Worm (Caenorhabditis elegans) whole organism, young adult: Measurements from ENCODE around the gene cul-3.

Source experiments
- B0019.2 ChIP-seq: fragments of 200-800 bp; sonication (Bioruptor generic); conservative IDR thresholded peaks from 2 replicates; pipeline ENCODE4 v1.3.6; 2022; ENCODE audit warnings: missing genetic modification reagents, missing genetic modification characterization, missing compliant biosample characterization
- B0336.3 ChIP-seq: fragments of 200-800 bp; sonication (Bioruptor generic); IDR thresholded peaks from 2 replicates; pipeline ENCODE4 v1.3.6; 2022; ENCODE audit warnings: missing genetic modification characterization, missing compliant biosample characterization
- D2030.7 ChIP-seq: fragments of 200-800 bp; sonication (Bioruptor generic); IDR thresholded peaks from 2 replicates; pipeline ENCODE4 v1.3.6; 2022; ENCODE audit warnings: missing genetic modification reagents, missing genetic modification characterization, missing compliant biosample characterization
- F10E7.11 ChIP-seq: sonication (generic microtip); optimal IDR thresholded peaks from 2 replicates; lab custom pipeline; 2017; ENCODE audit warnings: mild to moderate bottlenecking, missing genetic modification characterization, moderate library complexity, missing compliant biosample characterization
- F22D6.2 ChIP-seq: sonication (generic microtip); optimal IDR thresholded peaks from 2 replicates; lab custom pipeline; 2016; ENCODE audit warnings: mild to moderate bottlenecking, missing genetic modification characterization, missing compliant biosample characterization
- F33H1.4 ChIP-seq: fragments of 200-800 bp; sonication (Bioruptor generic); IDR thresholded peaks from 2 replicates; pipeline ENCODE4 v1.3.6; 2022; ENCODE audit warnings: missing genetic modification reagents, missing genetic modification characterization, missing compliant biosample characterization
- F49E8.2 ChIP-seq: sonication (generic microtip); optimal IDR thresholded peaks from 3 replicates; lab custom pipeline; 2017; ENCODE audit warnings: missing genetic modification characterization, mild to moderate bottlenecking, missing compliant biosample characterization, antibody characterized with exemption, moderate library complexity; ENCODE audit not compliant: insufficient read depth
- K11D2.4 ChIP-seq: fragments of 200-800 bp; sonication (Bioruptor generic); IDR thresholded peaks from 2 replicates; pipeline ENCODE4 v1.3.6; 2022; ENCODE audit warnings: missing genetic modification reagents, missing genetic modification characterization, missing compliant biosample characterization
- Y53G8AR.9 ChIP-seq: fragments of 200-800 bp; sonication (Bioruptor generic); conservative IDR thresholded peaks from 2 replicates; pipeline ENCODE4 v1.3.6; 2022; ENCODE audit warnings: missing genetic modification reagents, missing genetic modification characterization, missing compliant biosample characterization
- ZK185.1 ChIP-seq: sonication (generic microtip); optimal IDR thresholded peaks from 2 replicates; lab custom pipeline; 2016; ENCODE audit warnings: mild to moderate bottlenecking, missing genetic modification characterization, missing compliant biosample characterization; ENCODE audit not compliant: poor library complexity, severe bottlenecking
- athp-1 ChIP-seq: sonication (generic microtip); optimal IDR thresholded peaks from 2 replicates; lab custom pipeline; 2017; ENCODE audit warnings: mild to moderate bottlenecking, missing genetic modification characterization, missing compliant biosample characterization
- attf-3 ChIP-seq: fragments of 200-800 bp; sonication (Bioruptor generic); conservative IDR thresholded peaks from 2 replicates; pipeline ENCODE4 v1.3.6; 2022; ENCODE audit warnings: missing genetic modification reagents, missing genetic modification characterization, missing compliant biosample characterization
- bed-1 ChIP-seq: fragments of 200-800 bp; sonication (Bioruptor generic); IDR thresholded peaks from 2 replicates; pipeline ENCODE4 v1.3.6; 2022; ENCODE audit warnings: missing genetic modification reagents, missing genetic modification characterization, missing compliant biosample characterization
- cebp-1 ChIP-seq, 2 experiments: fragments of 200-800 bp in 1 of 2; sonication (Bioruptor generic) in 1 of 2; sonication (generic microtip) in 1 of 2; IDR thresholded peaks in 1 of 2; optimal IDR thresholded peaks in 1 of 2; 2 replicates each; pipeline versions ENCODE4 v1.3.6 to Lab custom; 2017 to 2022; ENCODE audit warnings: missing compliant biosample characterization in 2 of 2, missing genetic modification characterization in 2 of 2, mild to moderate bottlenecking in 1 of 2, missing genetic modification reagents in 1 of 2, moderate library complexity in 1 of 2
- ceh-40 ChIP-seq: fragments of 200-800 bp; sonication (Bioruptor generic); IDR thresholded peaks from 2 replicates; pipeline ENCODE4 v1.3.6; 2022; ENCODE audit warnings: missing genetic modification characterization, missing compliant biosample characterization
- dpff-1 ChIP-seq: sonication (generic microtip); optimal IDR thresholded peaks from 2 replicates; lab custom pipeline; 2017; ENCODE audit warnings: mild to moderate bottlenecking, missing genetic modification characterization, missing compliant biosample characterization
- dpl-1 ChIP-seq: fragments of 150-350 bp; optimal IDR thresholded peaks from 2 replicates; lab custom pipeline; 2014; ENCODE audit warnings: missing biosample characterization, missing genetic modification reagents, missing genetic modification characterization
- efl-1 ChIP-seq: fragments of 150-350 bp; optimal IDR thresholded peaks from 2 replicates; lab custom pipeline; 2014; ENCODE audit warnings: missing biosample characterization, missing genetic modification reagents, missing genetic modification characterization
- egl-18 ChIP-seq: fragments of 200-800 bp; sonication (Bioruptor generic); IDR thresholded peaks from 2 replicates; pipeline ENCODE4 v1.3.6; 2022; ENCODE audit warnings: missing genetic modification reagents, missing genetic modification characterization, missing compliant biosample characterization
- ekl-4 ChIP-seq: fragments of 200-800 bp; sonication (Bioruptor generic); IDR thresholded peaks from 2 replicates; pipeline ENCODE4 v1.3.6; 2022; ENCODE audit warnings: missing genetic modification reagents, missing genetic modification characterization, missing compliant biosample characterization
- fkh-3 ChIP-seq: sonication (generic microtip); optimal IDR thresholded peaks from 2 replicates; lab custom pipeline; 2016; ENCODE audit warnings: mild to moderate bottlenecking, missing genetic modification characterization, missing compliant biosample characterization
- him-1 ChIP-seq: sonication (generic microtip); optimal IDR thresholded peaks from 2 replicates; lab custom pipeline; 2016; ENCODE audit warnings: missing genotype, missing genetic modification reagents, missing genetic modification characterization, missing compliant biosample characterization
- hlh-12 ChIP-seq: sonication (generic microtip); optimal IDR thresholded peaks from 2 replicates; lab custom pipeline; 2016; ENCODE audit warnings: missing genetic modification characterization, missing compliant biosample characterization
- hmg-1.2 ChIP-seq: fragments of 200-800 bp; sonication (Bioruptor generic); IDR thresholded peaks from 2 replicates; pipeline ENCODE4 v1.3.6; 2022; ENCODE audit warnings: missing genetic modification reagents, missing genetic modification characterization, missing compliant biosample characterization
- lin-35 ChIP-seq, 3 experiments: fragments of 150-350 bp in 2 of 3; sonication (generic microtip) in 1 of 3; optimal IDR thresholded peaks; 2 replicates each; lab custom pipeline; 2014 to 2018; ENCODE audit warnings: missing biosample characterization in 3 of 3, missing genetic modification characterization in 3 of 3, missing genetic modification reagents in 3 of 3
- lin-40 ChIP-seq: sonication (generic microtip); optimal IDR thresholded peaks from 2 replicates; lab custom pipeline; 2016; ENCODE audit warnings: missing genetic modification characterization, mild to moderate bottlenecking, missing compliant biosample characterization, missing genotype, missing genetic modification reagents
- lin-54 ChIP-seq: fragments of 200-800 bp; sonication (Bioruptor generic); optimal IDR thresholded peaks from 2 replicates; lab custom pipeline; 2018; ENCODE audit warnings: mild to moderate bottlenecking, missing genetic modification characterization, missing compliant biosample characterization
- lir-1 ChIP-seq: fragments of 200-800 bp; sonication (Bioruptor generic); conservative IDR thresholded peaks from 2 replicates; pipeline ENCODE4 v1.3.6; 2022; ENCODE audit warnings: missing genetic modification reagents, missing genetic modification characterization, missing compliant biosample characterization
- lsl-1 ChIP-seq: fragments of 200-800 bp; sonication (Bioruptor generic); optimal IDR thresholded peaks from 2 replicates; lab custom pipeline; 2018; ENCODE audit warnings: mild to moderate bottlenecking, missing genetic modification characterization, moderate library complexity, missing compliant biosample characterization
- madf-6 ChIP-seq: fragments of 200-800 bp; sonication (Bioruptor generic); IDR thresholded peaks from 2 replicates; pipeline ENCODE4 v1.3.6; 2022; ENCODE audit warnings: missing genetic modification reagents, missing genetic modification characterization, missing compliant biosample characterization
- mcd-1 ChIP-seq: fragments of 200-800 bp; sonication (Bioruptor generic); IDR thresholded peaks from 2 replicates; pipeline ENCODE4 v1.3.6; 2022; ENCODE audit warnings: missing genetic modification reagents, missing genetic modification characterization, missing compliant biosample characterization
- mel-28 ChIP-seq: sonication (generic microtip); optimal IDR thresholded peaks from 2 replicates; lab custom pipeline; 2016; ENCODE audit warnings: borderline replicate concordance, mild to moderate bottlenecking, missing genetic modification characterization, missing compliant biosample characterization
- nhr-120 ChIP-seq: fragments of 200-800 bp; sonication (Bioruptor generic); IDR thresholded peaks from 2 replicates; pipeline ENCODE4 v1.3.6; 2022; ENCODE audit warnings: missing genetic modification characterization, missing compliant biosample characterization
- rcor-1 ChIP-seq: fragments of 200-800 bp; sonication (Bioruptor generic); IDR thresholded peaks from 2 replicates; pipeline ENCODE4 v1.3.6; 2022; ENCODE audit warnings: missing genetic modification reagents, missing genetic modification characterization, missing compliant biosample characterization
- rec-8 ChIP-seq, 2 experiments: sonication (generic microtip); optimal IDR thresholded peaks; 2 replicates each; lab custom pipeline; 2016; ENCODE audit warnings: mild to moderate bottlenecking in 2 of 2, missing genetic modification characterization in 2 of 2, missing genetic modification reagents in 2 of 2, missing genotype in 2 of 2, missing biosample characterization in 1 of 2, missing compliant biosample characterization in 1 of 2, moderate library complexity in 1 of 2
- repo-1 ChIP-seq: sonication (generic microtip); optimal IDR thresholded peaks from 2 replicates; lab custom pipeline; 2017; ENCODE audit warnings: mild to moderate bottlenecking, missing genetic modification characterization, missing compliant biosample characterization
- sdz-38 ChIP-seq: sonication (generic microtip); optimal IDR thresholded peaks from 2 replicates; lab custom pipeline; 2016; ENCODE audit warnings: missing genotype, missing genetic modification characterization, missing compliant biosample characterization
- snpc-1.3 ChIP-seq: sonication (generic microtip); optimal IDR thresholded peaks from 2 replicates; lab custom pipeline; 2017; ENCODE audit warnings: missing genetic modification characterization, mild to moderate bottlenecking, missing compliant biosample characterization, antibody characterized with exemption, moderate library complexity, missing genotype, missing genetic modification reagents; ENCODE audit not compliant: insufficient read depth
- snpc-3.4 ChIP-seq: sonication (generic microtip); optimal IDR thresholded peaks from 2 replicates; lab custom pipeline; 2017; ENCODE audit warnings: missing genetic modification characterization, mild to moderate bottlenecking, missing compliant biosample characterization, antibody characterized with exemption, moderate library complexity, missing genotype, missing genetic modification reagents
- snpc-4 ChIP-seq, 5 experiments: fragments of 150-350 bp in 1 of 5; sonication (generic microtip) in 4 of 5; optimal IDR thresholded peaks; 2 replicates each; lab custom pipeline; 2014 to 2018; ENCODE audit warnings: missing genetic modification characterization in 5 of 5, missing biosample characterization in 3 of 5, antibody characterized with exemption in 2 of 5, mild to moderate bottlenecking in 2 of 5, missing compliant biosample characterization in 2 of 5, missing genotype in 2 of 5, moderate library complexity in 2 of 5, missing genetic modification reagents in 1 of 5
- sptf-2 ChIP-seq: fragments of 200-800 bp; sonication (Bioruptor generic); optimal IDR thresholded peaks from 2 replicates; lab custom pipeline; 2018; ENCODE audit warnings: mild to moderate bottlenecking, missing genetic modification characterization, missing compliant biosample characterization
- ztf-18 ChIP-seq: sonication (generic microtip); optimal IDR thresholded peaks from 2 replicates; lab custom pipeline; 2016; ENCODE audit warnings: missing genotype, mild to moderate bottlenecking, missing genetic modification characterization, missing compliant biosample characterization
- ztf-25 ChIP-seq: fragments of 200-800 bp; sonication (Bioruptor generic); IDR thresholded peaks from 2 replicates; pipeline ENCODE4 v1.3.6; 2022; ENCODE audit warnings: missing genetic modification reagents, missing genetic modification characterization, missing compliant biosample characterization
- ztf-26 ChIP-seq: sonication (generic microtip); optimal IDR thresholded peaks from 2 replicates; lab custom pipeline; 2017; ENCODE audit warnings: missing genetic modification characterization, missing compliant biosample characterization

cul-3 gene

DNA sequence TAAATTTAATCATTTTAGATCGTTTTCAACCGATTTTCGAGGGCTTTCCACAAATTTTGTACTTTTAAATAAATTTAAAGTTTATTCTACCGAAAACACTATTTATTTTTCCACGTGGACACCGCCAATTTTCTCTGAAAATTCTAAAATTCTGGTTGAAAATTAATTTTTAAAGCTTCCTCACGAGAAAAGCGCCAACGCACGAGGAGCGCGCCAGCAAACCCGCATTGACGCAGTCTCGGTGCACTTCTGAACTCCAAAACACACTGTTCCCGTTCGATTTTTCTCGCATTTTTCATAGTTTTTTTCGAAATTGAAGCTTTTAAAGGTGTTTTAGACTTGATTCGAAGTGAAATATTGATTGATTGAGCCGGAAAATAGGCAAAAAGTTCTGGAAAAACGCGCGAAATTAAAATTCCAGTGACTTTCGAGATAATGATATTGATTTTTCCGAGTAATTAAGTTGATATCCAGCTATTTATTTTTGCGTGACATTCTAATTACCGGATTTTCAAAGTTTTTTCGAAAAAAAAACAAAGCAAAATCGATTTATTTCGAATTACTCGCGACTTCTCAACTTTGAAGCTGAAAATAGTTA lies at the start of gene cul-3:
TSS of gene cul-3 (plus strand) at position 548 of the 598 bp plus-strand sequence.
- TF ChIP-seq ceh-40 (GFP tag; lab: Robert Waterston, UW) (no peak), hlh-12 (tag; lab: Kevin White, UChicago) (no peak), athp-1 (tag; lab: Kevin White, UChicago) (no peak), rcor-1 (GFP tag; lab: Robert Waterston, UW) (peak; percentile 10; the same call in 1 of the 2 replicates), fkh-3 (no peak), ztf-18 (peak; percentile 93), efl-1 (peak; percentile 5), F49E8.2 (tag; lab: Kevin White, UChicago) (peak; percentile 16), sdz-38 (tag; lab: Kevin White, UChicago) (no peak), cebp-1 (GFP tag; IDR thresholded peaks at IDR 0.05; lab: Robert Waterston, UW) (no peak), cebp-1 (tag; optimal IDR thresholded peaks at IDR 0.05; lab: Kevin White, UChicago) (peak; percentile 49), him-1 (tag; lab: Kevin White, UChicago) (peak; percentile 74), lin-35 (GFP tag; optimal IDR thresholded peaks at IDR 0.05; lab: Kevin White, UChicago) (peak in 1 of 3 experiments; percentile 24), mcd-1 (GFP tag; lab: Robert Waterston, UW) (peak; percentile 77), lin-54 (peak; percentile 56), K11D2.4 (GFP tag; lab: Robert Waterston, UW) (no peak), hmg-1.2 (GFP tag; lab: Robert Waterston, UW) (0 out of 2 replicates have a peak, but pooled peaks have one; percentile 11), snpc-4 (GFP tag; optimal IDR thresholded peaks at IDR 0.05; lab: Kevin White, UChicago) (no peak), snpc-4 (tag; optimal IDR thresholded peaks at IDR 0.05; lab: Kevin White, UChicago) (peak in 1 of 4 experiments; percentile 9), ZK185.1 (tag; lab: Kevin White, UChicago) (no peak), lin-40 (tag; lab: Kevin White, UChicago) (peak; percentile 77), lir-1 (no peak), F33H1.4 (GFP tag; lab: Robert Waterston, UW) (peak; percentile 29; the same call in 1 of the 2 replicates), D2030.7 (GFP tag; lab: Robert Waterston, UW) (peak; percentile 63), sptf-2 (no peak), snpc-3.4 (tag; lab: Kevin White, UChicago) (peak; percentile 22), lsl-1 (GFP tag; lab: Kevin White, UChicago) (peak; percentile 39)

- TF ChIP-seq B0336.3 (GFP tag; lab: Robert Waterston, UW) (no peak), snpc-1.3 (peak; percentile 1), B0019.2 (no peak), hmg-1.2 (GFP tag; lab: Robert Waterston, UW) (peak; percentile 93), ceh-40 (GFP tag; lab: Robert Waterston, UW) (no peak), Y53G8AR.9 (GFP tag; lab: Robert Waterston, UW) (no peak), nhr-120 (GFP tag; lab: Robert Waterston, UW) (no peak), ztf-26 (tag; lab: Kevin White, UChicago) (no peak), attf-3 (no peak), mel-28 (tag; lab: Kevin White, UChicago) (no peak), mcd-1 (GFP tag; lab: Robert Waterston, UW) (peak; percentile 13; the same call in 1 of the 2 replicates), snpc-3.4 (tag; lab: Kevin White, UChicago) (no peak), madf-6 (GFP tag; lab: Robert Waterston, UW) (peak; percentile 46; the same call in 1 of the 2 replicates), cebp-1 (GFP tag; IDR thresholded peaks at IDR 0.05; lab: Robert Waterston, UW) (no peak), cebp-1 (tag; optimal IDR thresholded peaks at IDR 0.05; lab: Kevin White, UChicago) (no peak), F33H1.4 (GFP tag; lab: Robert Waterston, UW) (no peak), lin-40 (tag; lab: Kevin White, UChicago) (peak; percentile 19), F22D6.2 (tag; lab: Kevin White, UChicago) (no peak), F10E7.11 (tag; lab: Kevin White, UChicago) (no peak), dpff-1 (no peak), dpl-1 (no peak), ztf-25 (GFP tag; lab: Robert Waterston, UW) (no peak), ekl-4 (GFP tag; lab: Robert Waterston, UW) (no peak), egl-18 (GFP tag; lab: Robert Waterston, UW) (no peak), repo-1 (no peak), bed-1 (GFP tag; lab: Robert Waterston, UW) (no peak), him-1 (tag; lab: Kevin White, UChicago) (no peak), rec-8 (tag; optimal IDR thresholded peaks at IDR 0.05; lab: Kevin White, UChicago) (no peak)
Measured at ce11 chrV:127882-128281, 49.3 kb upstream of the cul-3 start, which contains the start of the genes W03F9.2 and sftb-2. W03F9.2 (minus strand) TSS chrV:128034. sftb-2 (plus strand) TSS chrV:128237.
